Worm (Caenorhabditis elegans) whole organism, early embryonic: ENCODE data around the gene gana-1.

Experiments used
- B0310.2 ChIP-seq: sonication (generic microtip); optimal IDR thresholded peaks from 2 replicates; lab custom pipeline; 2016; ENCODE audit warnings: mild to moderate bottlenecking, missing genetic modification characterization, missing compliant biosample characterization
- F13C5.2 ChIP-seq: sonication (generic microtip); optimal IDR thresholded peaks from 2 replicates; lab custom pipeline; 2017; ENCODE audit warnings: mild to moderate bottlenecking, missing genetic modification characterization, inconsistent platforms, missing compliant biosample characterization
- aly-1 ChIP-seq: sonication (generic microtip); optimal IDR thresholded peaks from 2 replicates; lab custom pipeline; 2016; ENCODE audit warnings: missing genetic modification characterization, missing compliant biosample characterization
- ama-1 ChIP-seq: fragments of 150-350 bp; optimal IDR thresholded peaks from 2 replicates; lab custom pipeline; 2014
- ceh-13 ChIP-seq: fragments of 200-800 bp; sonication (Bioruptor generic); optimal IDR thresholded peaks from 2 replicates; lab custom pipeline; 2018; ENCODE audit warnings: mild to moderate bottlenecking, missing genetic modification characterization, missing compliant biosample characterization
- ceh-36 ChIP-seq: sonication (generic microtip); optimal IDR thresholded peaks from 2 replicates; lab custom pipeline; 2016; ENCODE audit warnings: missing genetic modification characterization, inconsistent platforms, missing compliant biosample characterization
- ets-7 ChIP-seq: sonication (generic microtip); optimal IDR thresholded peaks from 2 replicates; lab custom pipeline; 2016; ENCODE audit warnings: missing genotype, missing genetic modification characterization, missing compliant biosample characterization
- flt-1 ChIP-seq: fragments of 200-800 bp; sonication (Bioruptor generic); IDR thresholded peaks from 2 replicates; pipeline ENCODE4 v1.3.6; 2022; ENCODE audit warnings: missing genetic modification characterization, missing compliant biosample characterization
- hmbx-1 ChIP-seq: sonication (generic microtip); optimal IDR thresholded peaks from 2 replicates; lab custom pipeline; 2016; ENCODE audit warnings: mild to moderate bottlenecking, missing genetic modification characterization, missing compliant biosample characterization
- hmg-4 ChIP-seq: fragments of 200-800 bp; sonication (Bioruptor generic); optimal IDR thresholded peaks from 2 replicates; lab custom pipeline; 2018; ENCODE audit warnings: mild to moderate bottlenecking, missing genetic modification characterization, missing compliant biosample characterization
- hnd-1 ChIP-seq: sonication (generic microtip); optimal IDR thresholded peaks from 2 replicates; lab custom pipeline; 2016; ENCODE audit warnings: missing genetic modification characterization, missing compliant biosample characterization
- pes-1 ChIP-seq: fragments of 200-800 bp; sonication (Bioruptor generic); IDR thresholded peaks from 2 replicates; pipeline ENCODE4 v1.3.6; 2022; ENCODE audit warnings: missing genetic modification reagents, missing genetic modification characterization, missing compliant biosample characterization
- scrt-1 ChIP-seq: fragments of 200-800 bp; sonication (Bioruptor generic); IDR thresholded peaks from 2 replicates; pipeline ENCODE4 v1.3.6; 2022; ENCODE audit warnings: missing genetic modification characterization, missing compliant biosample characterization
- sea-1 ChIP-seq: fragments of 200-800 bp; sonication (Bioruptor generic); conservative IDR thresholded peaks from 2 replicates; pipeline ENCODE4 v1.3.6; 2022; ENCODE audit warnings: missing genetic modification characterization, missing compliant biosample characterization
- tbx-11 ChIP-seq: fragments of 200-800 bp; sonication (Bioruptor generic); IDR thresholded peaks from 2 replicates; pipeline ENCODE4 v1.3.6; 2022; ENCODE audit warnings: missing genetic modification characterization, missing compliant biosample characterization
- tbx-37 ChIP-seq: fragments of 200-800 bp; sonication (Bioruptor generic); conservative IDR thresholded peaks from 2 replicates; pipeline ENCODE4 v1.3.6; 2022; ENCODE audit warnings: missing genetic modification reagents, missing genetic modification characterization, missing compliant biosample characterization
- tra-4 ChIP-seq: sonication (generic microtip); optimal IDR thresholded peaks from 2 replicates; lab custom pipeline; 2017; ENCODE audit warnings: missing genetic modification characterization, missing compliant biosample characterization

Gene gana-1

DNA sequence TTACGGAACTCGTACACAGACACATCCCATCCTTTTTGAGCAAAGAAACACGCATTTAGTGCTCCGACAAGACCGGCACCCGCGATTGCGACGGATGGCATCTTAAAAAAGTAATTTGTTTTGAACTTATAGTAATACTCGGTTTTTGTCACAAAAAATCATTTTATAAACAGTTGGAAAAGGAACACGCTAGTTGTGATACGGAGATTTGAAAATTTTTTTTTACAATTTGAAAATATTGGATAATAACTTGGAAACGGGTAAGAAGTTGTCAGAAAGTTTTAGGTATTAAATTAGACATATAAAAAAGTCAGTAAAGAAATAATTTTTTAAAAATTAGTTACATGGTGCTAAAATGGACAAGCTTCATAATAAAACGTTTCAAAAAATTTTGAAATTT, 16.6 kb upstream of the gana-1 start, which contains the start of gene kmo-1:
kmo-1 (minus strand) TSS at position 101 of the 400 bp plus-strand sequence.
- no peak for TF ChIP-seq ceh-36 (tag; lab: Kevin White, UChicago)
- TF ChIP-seq tra-4 (tag; lab: Kevin White, UChicago) = no peak
- no peak for TF ChIP-seq pes-1 (GFP tag; lab: Robert Waterston, UW)
- TF ChIP-seq hmg-4 (GFP tag; lab: Kevin White, UChicago) = no peak
- no peak for TF ChIP-seq ceh-13 (GFP tag; lab: Kevin White, UChicago)
- no peak for TF ChIP-seq tbx-37 (GFP tag; lab: Robert Waterston, UW)
- no peak for TF ChIP-seq scrt-1 (GFP tag; lab: Robert Waterston, UW)

DNA sequence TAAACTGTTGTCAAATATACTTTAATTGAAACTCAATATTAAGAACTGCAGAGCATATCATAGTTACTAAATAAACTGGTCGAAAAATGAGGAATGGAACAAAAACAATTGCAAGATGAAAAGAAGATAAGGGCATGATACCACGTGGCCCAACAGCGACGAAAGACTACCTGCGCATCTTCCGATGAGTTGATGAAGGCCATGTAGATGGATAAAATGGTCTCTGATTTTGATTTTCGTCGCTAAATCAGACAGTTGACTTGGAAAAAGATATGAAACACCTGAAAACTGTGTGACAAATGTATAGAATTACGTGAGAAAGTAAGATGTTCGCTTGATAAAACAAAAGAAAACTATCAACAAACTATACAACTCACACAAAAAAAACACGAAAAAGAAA, 15.6 kb upstream of the gana-1 start:
- TF ChIP-seq pes-1 (GFP tag; lab: Robert Waterston, UW) = no peak
- TF ChIP-seq hmg-4 (GFP tag; lab: Kevin White, UChicago) = no peak
- no peak for TF ChIP-seq ets-7 (tag; lab: Kevin White, UChicago)
- no peak for TF ChIP-seq tbx-11
- no peak for TF ChIP-seq tra-4 (tag; lab: Kevin White, UChicago)
- TF ChIP-seq ama-1 (lab: Kevin White, UChicago) = no peak
- no peak for TF ChIP-seq hnd-1 (tag; lab: Kevin White, UChicago)
- no peak for TF ChIP-seq tbx-37 (GFP tag; lab: Robert Waterston, UW)
- no peak for TF ChIP-seq F13C5.2 (tag; lab: Kevin White, UChicago)

ce11 chrV:12074886-12075285, 12.1 kb upstream of the gana-1 start, which contains the start of gene R07B7.6:
TSS of gene R07B7.6 (minus strand) at chrV:12074986.
- TF ChIP-seq tra-4 (tag; lab: Kevin White, UChicago) (no peak), aly-1 (tag; lab: Kevin White, UChicago) (no peak), pes-1 (GFP tag; lab: Robert Waterston, UW) (no peak), ets-7 (tag; lab: Kevin White, UChicago) (no peak), tbx-11 (no peak), scrt-1 (GFP tag; lab: Robert Waterston, UW) (no peak), sea-1 (GFP tag; lab: Robert Waterston, UW) (no peak), ama-1 (lab: Kevin White, UChicago) (no peak), F13C5.2 (tag; lab: Kevin White, UChicago) (no peak), hmg-4 (GFP tag; lab: Kevin White, UChicago) (no peak), hmbx-1 (no peak), B0310.2 (tag; lab: Kevin White, UChicago) (no peak), ceh-13 (GFP tag; lab: Kevin White, UChicago) (no peak), tbx-37 (GFP tag; lab: Robert Waterston, UW) (no peak), hnd-1 (tag; lab: Kevin White, UChicago) (no peak), ceh-36 (tag; lab: Kevin White, UChicago) (no peak)

- TF ChIP-seq ceh-13 (GFP tag; lab: Kevin White, UChicago) (no peak), ets-7 (tag; lab: Kevin White, UChicago) (no peak)
Observed at ce11 chrV:12075983-12076382, 11.1 kb upstream of the gana-1 start.

DNA sequence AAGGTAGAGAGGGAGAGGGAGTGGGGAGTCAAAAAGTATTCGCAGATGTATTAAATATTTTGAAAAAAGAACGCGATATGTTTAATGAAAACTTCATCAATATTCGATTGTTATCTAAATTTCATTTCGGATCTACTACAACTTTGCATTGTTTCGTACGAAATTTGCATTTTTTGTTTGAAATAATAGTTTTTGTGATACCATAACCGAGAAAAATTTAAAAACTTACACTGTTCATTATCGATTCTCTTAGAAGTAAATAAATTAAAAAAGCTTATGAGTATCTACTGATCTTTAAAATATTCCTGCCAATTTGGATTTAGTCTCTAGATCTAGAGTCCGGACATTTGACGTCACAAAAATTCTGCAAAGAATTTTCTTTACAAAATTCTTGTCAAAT, 6.8 kb upstream of the gana-1 start, which contains the start of gene R07B7.9:
R07B7.9 (minus strand) TSS at position 101 of the 400 bp plus-strand sequence.
- TF ChIP-seq ama-1 (lab: Kevin White, UChicago) (no peak), pes-1 (GFP tag; lab: Robert Waterston, UW) (no peak), ets-7 (tag; lab: Kevin White, UChicago) (no peak), scrt-1 (GFP tag; lab: Robert Waterston, UW) (no peak), aly-1 (tag; lab: Kevin White, UChicago) (no peak), tbx-37 (GFP tag; lab: Robert Waterston, UW) (no peak), sea-1 (GFP tag; lab: Robert Waterston, UW) (no peak), ceh-13 (GFP tag; lab: Kevin White, UChicago) (no peak), hmg-4 (GFP tag; lab: Kevin White, UChicago) (no peak), hnd-1 (tag; lab: Kevin White, UChicago) (no peak), tbx-11 (no peak), B0310.2 (tag; lab: Kevin White, UChicago) (no peak), F13C5.2 (tag; lab: Kevin White, UChicago) (no peak), tra-4 (tag; lab: Kevin White, UChicago) (no peak)

- no peak for TF ChIP-seq flt-1 (GFP tag; lab: Robert Waterston, UW)
- TF ChIP-seq ceh-36 (tag; lab: Kevin White, UChicago) = no peak
- no peak for TF ChIP-seq hmbx-1
- TF ChIP-seq pes-1 (GFP tag; lab: Robert Waterston, UW) = no peak
- no peak for TF ChIP-seq ets-7 (tag; lab: Kevin White, UChicago)
- no peak for TF ChIP-seq tra-4 (tag; lab: Kevin White, UChicago)
- no peak for TF ChIP-seq scrt-1 (GFP tag; lab: Robert Waterston, UW)
- no peak for TF ChIP-seq tbx-11
Observed at ce11 chrV:12082932-12083331, 4.1 kb upstream of the gana-1 start, which contains the start of gene R07B7.10. TSS of gene R07B7.10 (plus strand) at chrV:12083216.

- no peak for TF ChIP-seq tbx-37 (GFP tag; lab: Robert Waterston, UW)
- TF ChIP-seq hnd-1 (tag; lab: Kevin White, UChicago) = no peak
- TF ChIP-seq tra-4 (tag; lab: Kevin White, UChicago) = no peak
Observed at ce11 chrV:12084216-12084615, 2.8 kb upstream of the gana-1 start, which contains the start of gene R07B7.8. TSS of gene R07B7.8 (minus strand) at chrV:12084316.
